Fruit fly (Drosophila melanogaster) whole organism, prepupa: ENCODE measurements around the gene Pli.
A peak's percentile ranks its signal among the peaks of the same experiment; 100 is the strongest.

Experiments
- Blimp-1 ChIP-seq: fragments of 200-800 bp; sonication (Bioruptor generic); optimal IDR thresholded peaks from 3 replicates; lab custom pipeline; 2017; ENCODE audit warnings: missing biosample characterization, missing genetic modification characterization, mild to moderate bottlenecking, moderate library complexity, missing genetic modification reagents
- CG10631 ChIP-seq: fragments of 200-800 bp; sonication (Bioruptor generic); optimal IDR thresholded peaks from 2 replicates; lab custom pipeline; 2016; ENCODE audit warnings: missing biosample characterization, missing genetic modification characterization
- CG10669 ChIP-seq: fragments of 200-800 bp; sonication (Bioruptor generic); optimal IDR thresholded peaks from 3 replicates; lab custom pipeline; 2018; ENCODE audit warnings: missing biosample characterization, mild to moderate bottlenecking, missing genetic modification characterization, moderate library complexity
- CG11294 ChIP-seq: fragments of 200-800 bp; sonication (Bioruptor generic); IDR thresholded peaks from 2 replicates; pipeline ENCODE4 v1.3.6; 2022; ENCODE audit warnings: missing biosample characterization, missing genetic modification characterization
- CG15336 ChIP-seq: fragments of 200-800 bp; sonication (Bioruptor generic); IDR thresholded peaks from 2 replicates; pipeline ENCODE4 v1.3.6; 2022; ENCODE audit warnings: missing biosample characterization, missing genetic modification characterization
- CG3032 ChIP-seq: fragments of 200-800 bp; optimal IDR thresholded peaks from 2 replicates; lab custom pipeline; 2019; ENCODE audit warnings: missing biosample characterization, mild to moderate bottlenecking, missing genetic modification characterization, moderate library complexity
- CG31627 ChIP-seq: fragments of 200-800 bp; sonication (Bioruptor generic); optimal IDR thresholded peaks from 3 replicates; lab custom pipeline; 2016; ENCODE audit warnings: missing biosample characterization, missing genetic modification characterization
- CG3919 ChIP-seq: fragments of 200-800 bp; sonication (Bioruptor generic); optimal IDR thresholded peaks from 3 replicates; lab custom pipeline; 2016; ENCODE audit warnings: missing biosample characterization, missing genetic modification characterization
- CG6163 ChIP-seq: fragments of 200-800 bp; sonication (Bioruptor generic); IDR thresholded peaks from 3 replicates; pipeline ENCODE4 v1.3.6; 2022; ENCODE audit warnings: missing biosample characterization, missing genetic modification characterization
- CG6276 ChIP-seq: fragments of 200-800 bp; sonication (Bioruptor generic); optimal IDR thresholded peaks from 2 replicates; lab custom pipeline; 2017; ENCODE audit warnings: missing biosample characterization, mild to moderate bottlenecking, missing genetic modification characterization
- CG6792 ChIP-seq: fragments of 200-800 bp; sonication (Bioruptor generic); optimal IDR thresholded peaks from 3 replicates; lab custom pipeline; 2016; ENCODE audit warnings: missing biosample characterization, missing genetic modification characterization
- CG6808 ChIP-seq: fragments of 200-800 bp; sonication (Bioruptor generic); optimal IDR thresholded peaks from 3 replicates; lab custom pipeline; 2017; ENCODE audit warnings: missing biosample characterization, missing genetic modification characterization, mild to moderate bottlenecking, moderate library complexity, missing genetic modification reagents
- CG6854 ChIP-seq: fragments of 200-800 bp; sonication (Bioruptor generic); optimal IDR thresholded peaks from 2 replicates; lab custom pipeline; 2017; ENCODE audit warnings: missing biosample characterization, mild to moderate bottlenecking, missing genetic modification characterization
- CG7368 ChIP-seq: fragments of 200-800 bp; sonication (Bioruptor generic); optimal IDR thresholded peaks from 3 replicates; lab custom pipeline; 2016; ENCODE audit warnings: missing biosample characterization, missing genetic modification characterization
- CG8119 ChIP-seq: fragments of 200-800 bp; sonication (Bioruptor generic); IDR thresholded peaks from 3 replicates; pipeline ENCODE4 v1.3.6; 2022; ENCODE audit warnings: missing biosample characterization, missing genetic modification characterization
- CG8632 ChIP-seq: fragments of 200-800 bp; sonication (Bioruptor generic); optimal IDR thresholded peaks from 3 replicates; lab custom pipeline; 2016; ENCODE audit warnings: missing biosample characterization, missing genetic modification characterization
- CG9139 ChIP-seq: fragments of 200-800 bp; sonication (Bioruptor generic); optimal IDR thresholded peaks from 3 replicates; lab custom pipeline; 2017; ENCODE audit warnings: missing biosample characterization, mild to moderate bottlenecking, missing genetic modification characterization
- Eip75B ChIP-seq: fragments of 200-800 bp; sonication (Bioruptor generic); optimal IDR thresholded peaks from 3 replicates; lab custom pipeline; 2016; ENCODE audit warnings: missing biosample characterization, missing genetic modification characterization
- Eip78C ChIP-seq: fragments of 200-800 bp; sonication (Bioruptor generic); peaks from one replicate; lab custom pipeline; 2016; ENCODE audit warnings: missing biosample characterization, missing genetic modification characterization
- Eip93F ChIP-seq: fragments of 200-800 bp; sonication (Bioruptor generic); optimal IDR thresholded peaks from 2 replicates; lab custom pipeline; 2016; ENCODE audit warnings: missing biosample characterization, mild to moderate bottlenecking, missing genetic modification characterization
- Ets21C ChIP-seq: fragments of 200-800 bp; sonication (Bioruptor generic); optimal IDR thresholded peaks from 3 replicates; lab custom pipeline; 2016; ENCODE audit warnings: missing biosample characterization, missing genetic modification characterization
- Ets96B ChIP-seq: fragments of 200-800 bp; optimal IDR thresholded peaks from 2 replicates; lab custom pipeline; 2019; ENCODE audit warnings: missing biosample characterization, mild to moderate bottlenecking, missing genetic modification characterization, moderate library complexity
- Gug ChIP-seq: fragments of 200-800 bp; sonication (Bioruptor generic); IDR thresholded peaks from 2 replicates; pipeline ENCODE4 v1.3.6; 2022; ENCODE audit warnings: missing biosample characterization, missing genetic modification characterization
- Hr4 ChIP-seq: fragments of 200-800 bp; sonication (Bioruptor generic); optimal IDR thresholded peaks from 3 replicates; lab custom pipeline; 2016; ENCODE audit warnings: missing biosample characterization, missing genetic modification characterization
- Lpt ChIP-seq: fragments of 200-800 bp; sonication (Bioruptor generic); optimal IDR thresholded peaks from 3 replicates; lab custom pipeline; 2016; ENCODE audit warnings: missing biosample characterization, missing genetic modification characterization
- Met ChIP-seq: fragments of 200-800 bp; sonication (Bioruptor generic); optimal IDR thresholded peaks from 3 replicates; lab custom pipeline; 2016; ENCODE audit warnings: missing biosample characterization, missing genetic modification characterization
- OdsH ChIP-seq: fragments of 200-800 bp; sonication (Bioruptor generic); optimal IDR thresholded peaks from 3 replicates; lab custom pipeline; 2016; ENCODE audit warnings: missing biosample characterization, missing genetic modification characterization
- Smox ChIP-seq: fragments of 200-800 bp; sonication (Bioruptor generic); optimal IDR thresholded peaks from 3 replicates; lab custom pipeline; 2016; ENCODE audit warnings: missing biosample characterization, missing genetic modification characterization
- Sox102F ChIP-seq: fragments of 200-800 bp; sonication (Bioruptor generic); optimal IDR thresholded peaks from 2 replicates; lab custom pipeline; 2016; ENCODE audit warnings: missing biosample characterization, mild to moderate bottlenecking, missing genetic modification characterization
- Sox14 ChIP-seq: fragments of 200-800 bp; sonication (Bioruptor generic); optimal IDR thresholded peaks from 3 replicates; lab custom pipeline; 2016; ENCODE audit warnings: missing biosample characterization, missing genetic modification characterization
- Sox15 ChIP-seq: fragments of 200-800 bp; sonication (Bioruptor generic); optimal IDR thresholded peaks from 3 replicates; lab custom pipeline; 2016; ENCODE audit warnings: missing biosample characterization, missing genetic modification characterization
- achi ChIP-seq: fragments of 200-800 bp; sonication (Bioruptor generic); optimal IDR thresholded peaks from 3 replicates; lab custom pipeline; 2016; ENCODE audit warnings: missing biosample characterization, missing genetic modification characterization
- acj6 ChIP-seq: fragments of 200-800 bp; sonication (Bioruptor generic); optimal IDR thresholded peaks from 3 replicates; lab custom pipeline; 2016; ENCODE audit warnings: missing biosample characterization, missing genetic modification characterization
- dsx ChIP-seq: fragments of 200-800 bp; optimal IDR thresholded peaks from 3 replicates; lab custom pipeline; 2019; ENCODE audit warnings: missing biosample characterization, mild to moderate bottlenecking, missing genetic modification characterization, moderate library complexity; ENCODE audit not compliant: poor library complexity, severe bottlenecking
- eg ChIP-seq: fragments of 200-800 bp; sonication (Bioruptor generic); IDR thresholded peaks from 3 replicates; pipeline ENCODE4 v1.3.6; 2022; ENCODE audit warnings: missing biosample characterization, missing genetic modification characterization
- esn ChIP-seq: fragments of 200-800 bp; sonication (Bioruptor generic); optimal IDR thresholded peaks from 2 replicates; lab custom pipeline; 2016; ENCODE audit warnings: missing biosample characterization, mild to moderate bottlenecking, missing genetic modification characterization, moderate library complexity
- fd59A ChIP-seq: fragments of 200-800 bp; sonication (Bioruptor generic); optimal IDR thresholded peaks from 2 replicates; lab custom pipeline; 2017; ENCODE audit warnings: missing biosample characterization, mild to moderate bottlenecking, missing genetic modification characterization, missing genetic modification reagents
- fkh ChIP-seq: fragments of 200-800 bp; sonication (Bioruptor generic); optimal IDR thresholded peaks from 3 replicates; lab custom pipeline; 2017; ENCODE audit warnings: missing biosample characterization, mild to moderate bottlenecking, missing genetic modification characterization, moderate library complexity
- lz ChIP-seq: fragments of 200-800 bp; sonication (Bioruptor generic); optimal IDR thresholded peaks from 3 replicates; lab custom pipeline; 2016; ENCODE audit warnings: missing biosample characterization, missing genetic modification characterization
- net ChIP-seq: fragments of 200-800 bp; sonication (Bioruptor generic); optimal IDR thresholded peaks from 3 replicates; lab custom pipeline; 2016; ENCODE audit warnings: missing biosample characterization, missing genetic modification characterization
- ss ChIP-seq, 2 experiments: fragments of 200-800 bp; sonication (Bioruptor generic); optimal IDR thresholded peaks; 2 replicates in 1 of 2; 3 replicates in 1 of 2; lab custom pipeline; 2017 to 2018; ENCODE audit warnings: mild to moderate bottlenecking in 2 of 2, missing biosample characterization in 2 of 2, missing genetic modification characterization in 2 of 2, moderate library complexity in 1 of 2
- svp ChIP-seq: fragments of 200-800 bp; sonication (Bioruptor generic); peaks from one replicate; lab custom pipeline; 2016; ENCODE audit warnings: missing biosample characterization, missing genetic modification characterization
- topi ChIP-seq: fragments of 200-800 bp; sonication (Bioruptor generic); optimal IDR thresholded peaks from 3 replicates; lab custom pipeline; 2016; ENCODE audit warnings: missing biosample characterization, missing genetic modification characterization
- vri ChIP-seq: fragments of 200-800 bp; sonication (Bioruptor generic); optimal IDR thresholded peaks from 3 replicates; lab custom pipeline; 2016; ENCODE audit warnings: missing biosample characterization, mild to moderate bottlenecking, missing genetic modification characterization

The Pli gene

dm6 chr3R:23922502-23923350, 32.9 kb upstream of the Pli start, which contains the start of the genes sba and CG31141:
Gene sba, minus strand, starts transcription at chr3R:23922973.
Gene CG31141, plus strand, starts transcription at chr3R:23923300.
- TF ChIP-seq Eip78C (GFP tag; lab: Kevin White, UChicago) (peak; percentile 67), CG3032 (tag; lab: Kevin White, UChicago) (peak; percentile 13), net (GFP tag; lab: Kevin White, UChicago) (no peak), Blimp-1 (GFP tag; lab: Kevin White, UChicago) (no peak), dsx (GFP tag; lab: Kevin White, UChicago) (peak; percentile 26), CG8632 (GFP tag; lab: Kevin White, UChicago) (no peak), topi (GFP tag; lab: Kevin White, UChicago) (peak; percentile 5), Lpt (peak; percentile 30), Eip75B (GFP tag; lab: Kevin White, UChicago) (peak; percentile 20), vri (GFP tag; lab: Kevin White, UChicago) (peak; percentile 65), Sox14 (peak; percentile 39), CG15336 (GFP tag; lab: Robert Waterston, UW) (peak; percentile 42), lz (GFP tag; lab: Kevin White, UChicago) (no peak), CG6854 (GFP tag; lab: Kevin White, UChicago) (peak; percentile 79), CG9139 (GFP tag; lab: Kevin White, UChicago) (no peak), esn (peak; percentile 25)

dm6 chr3R:23921701-23922501, 32.0 kb upstream of the Pli start:
- TF ChIP-seq Ets21C (GFP tag; lab: Kevin White, UChicago) (no peak), Eip75B (GFP tag; lab: Kevin White, UChicago) (no peak), vri (GFP tag; lab: Kevin White, UChicago) (peak; percentile 16), CG3919 (GFP tag; lab: Kevin White, UChicago) (peak; percentile 42), Hr4 (GFP tag; lab: Kevin White, UChicago) (peak; percentile 69), Met (GFP tag; lab: Kevin White, UChicago) (peak; percentile 9), CG6808 (GFP tag; lab: Kevin White, UChicago) (no peak), svp (GFP tag; lab: Kevin White, UChicago) (peak; percentile 73), CG6276 (GFP tag; lab: Kevin White, UChicago) (no peak), Sox14 (no peak), Eip93F (no peak), Blimp-1 (GFP tag; lab: Kevin White, UChicago) (no peak), lz (GFP tag; lab: Kevin White, UChicago) (no peak), fkh (GFP tag; lab: Kevin White, UChicago) (peak; percentile 92), CG7368 (GFP tag; lab: Kevin White, UChicago) (peak; percentile 47), net (GFP tag; lab: Kevin White, UChicago) (peak; percentile 26), topi (GFP tag; lab: Kevin White, UChicago) (no peak), eg (GFP tag; lab: Robert Waterston, UW) (peak; percentile 81), CG31627 (GFP tag; lab: Kevin White, UChicago) (no peak), Sox102F (GFP tag; lab: Kevin White, UChicago) (no peak), CG6163 (peak; percentile 60; the same call in 2 of the 3 replicates), esn (no peak), CG6792 (GFP tag; lab: Kevin White, UChicago) (peak; percentile 26), ss (GFP tag; optimal IDR thresholded peaks at IDR 0.05; lab: Kevin White, UChicago) (no peak), acj6 (GFP tag; lab: Kevin White, UChicago) (peak; percentile 45), Smox (GFP tag; lab: Kevin White, UChicago) (no peak), Gug (GFP tag; lab: Robert Waterston, UW) (peak; percentile 71), CG11294 (GFP tag; lab: Robert Waterston, UW) (0 out of 2 replicates have a peak, but pooled peaks have one; percentile 60), achi (GFP tag; lab: Kevin White, UChicago) (peak; percentile 61), OdsH (GFP tag; lab: Kevin White, UChicago) (peak; percentile 68), Sox15 (GFP tag; lab: Kevin White, UChicago) (no peak), Lpt (no peak), dsx (GFP tag; lab: Kevin White, UChicago) (no peak), CG15336 (GFP tag; lab: Robert Waterston, UW) (peak; percentile 82), CG8119 (GFP tag; lab: Robert Waterston, UW) (peak; percentile 67), Ets96B (peak; percentile 65), CG10631 (GFP tag; lab: Kevin White, UChicago) (peak; percentile 38), CG10669 (peak; percentile 49), fd59A (no peak)
